Worm (Caenorhabditis elegans): ENCODE measurements around the gene F55G7.5.

DNA sequence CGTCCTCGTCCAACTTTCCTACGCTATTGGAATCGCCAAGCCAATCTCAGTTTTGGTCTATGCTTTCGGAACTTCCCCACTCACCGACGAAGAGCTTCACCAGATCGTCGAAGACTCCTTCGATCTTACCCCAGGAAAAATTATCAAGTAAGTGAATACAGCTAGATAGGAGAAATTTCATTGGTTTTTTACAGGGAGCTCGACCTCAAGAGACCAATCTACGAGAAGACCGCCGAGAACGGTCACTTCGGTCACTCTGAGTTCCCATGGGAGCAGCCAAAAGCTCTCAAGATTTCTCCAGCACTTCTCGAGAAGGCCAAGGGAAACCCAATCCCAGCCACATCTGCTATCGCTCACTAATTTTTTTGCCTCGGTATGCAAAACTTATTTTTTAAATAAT lies 28.3 kb upstream of the F55G7.5 start:
- TF ChIP-seq ztf-29 (GFP tag; IDR thresholded peaks at IDR 0.05) (no peak), flt-1 (GFP tag; IDR thresholded peaks at IDR 0.05) (no peak), med-1 (GFP tag; optimal IDR thresholded peaks at IDR 0.05; ENCODE audit: insufficient read depth) (no peak)

Data from whole organism, midembryonic.